Fruit fly (Drosophila melanogaster) whole organism, prepupa: ENCODE data around the gene CG42495.

Experiments
- CG16779 ChIP-seq: fragments of 200-800 bp; sonication (Bioruptor generic); optimal IDR thresholded peaks from 3 replicates; lab custom pipeline; 2017; ENCODE audit warnings: missing biosample characterization, mild to moderate bottlenecking, missing genetic modification characterization
- CG6276 ChIP-seq: fragments of 200-800 bp; sonication (Bioruptor generic); optimal IDR thresholded peaks from 2 replicates; lab custom pipeline; 2017; ENCODE audit warnings: missing biosample characterization, mild to moderate bottlenecking, missing genetic modification characterization
- CG6854 ChIP-seq: fragments of 200-800 bp; sonication (Bioruptor generic); optimal IDR thresholded peaks from 2 replicates; lab custom pipeline; 2017; ENCODE audit warnings: missing biosample characterization, mild to moderate bottlenecking, missing genetic modification characterization
- OdsH ChIP-seq: fragments of 200-800 bp; sonication (Bioruptor generic); optimal IDR thresholded peaks from 3 replicates; lab custom pipeline; 2016; ENCODE audit warnings: missing biosample characterization, missing genetic modification characterization
- achi ChIP-seq: fragments of 200-800 bp; sonication (Bioruptor generic); optimal IDR thresholded peaks from 3 replicates; lab custom pipeline; 2016; ENCODE audit warnings: missing biosample characterization, missing genetic modification characterization
- dac ChIP-seq: fragments of 200-800 bp; sonication (Bioruptor generic); optimal IDR thresholded peaks from 2 replicates; lab custom pipeline; 2017; ENCODE audit warnings: missing biosample characterization, mild to moderate bottlenecking, missing genetic modification characterization
- dsx ChIP-seq: fragments of 200-800 bp; optimal IDR thresholded peaks from 3 replicates; lab custom pipeline; 2019; ENCODE audit warnings: missing biosample characterization, mild to moderate bottlenecking, missing genetic modification characterization, moderate library complexity; ENCODE audit not compliant: poor library complexity, severe bottlenecking

- no peak for TF ChIP-seq dac (GFP tag; lab: Kevin White, UChicago)
- no peak for TF ChIP-seq OdsH (GFP tag; lab: Kevin White, UChicago)
- no peak for TF ChIP-seq CG16779 (tag; lab: Kevin White, UChicago)
- TF ChIP-seq CG6854 = no peak
- no peak for TF ChIP-seq CG6276 (GFP tag; lab: Kevin White, UChicago)
- TF ChIP-seq dsx = no peak
- TF ChIP-seq achi (GFP tag; lab: Kevin White, UChicago) = no peak
Measured at dm6 chr3L:18637348-18637747, 29.8 kb upstream of the CG42495 start.
